Fruit fly (Drosophila melanogaster) whole organism, wandering third instar larva: ENCODE data around the gene Cog3.

ENCODE experiments used
- Dif ChIP-seq: fragments of 200-275, 200-300 bp; sonication (Bioruptor generic); optimal IDR thresholded peaks from 2 replicates; lab custom pipeline; 2018; ENCODE audit warnings: missing biosample characterization, missing genetic modification characterization; ENCODE audit not compliant: partially characterized antibody
- Hnf4 ChIP-seq: fragments of 200-800 bp; sonication (Bioruptor generic); optimal IDR thresholded peaks from 2 replicates; lab custom pipeline; 2016; ENCODE audit warnings: missing biosample characterization, mild to moderate bottlenecking, missing genetic modification characterization
- Mio ChIP-seq: sonication (Bioruptor generic); optimal IDR thresholded peaks from 2 replicates; lab custom pipeline; 2016; ENCODE audit warnings: missing biosample characterization, missing genetic modification characterization
- OdsH ChIP-seq: fragments of 200-800 bp; sonication (Bioruptor generic); optimal IDR thresholded peaks from 2 replicates; lab custom pipeline; 2016; ENCODE audit warnings: missing biosample characterization, mild to moderate bottlenecking, missing genetic modification characterization
- dl ChIP-seq, 2 experiments: fragments of 175-275, 200-275 bp in 1 of 2; fragments of 200-275 bp in 1 of 2; sonication (Bioruptor generic); optimal IDR thresholded peaks; lab custom pipeline; 2018; ENCODE audit warnings: mild to moderate bottlenecking in 2 of 2, missing biosample characterization in 2 of 2, missing genetic modification characterization in 2 of 2, moderate library complexity in 2 of 2; ENCODE audit not compliant: partially characterized antibody in 2 of 2, insufficient read depth in 1 of 2
- dmrt93B ChIP-seq: fragments of 200-800 bp; sonication (Bioruptor generic); optimal IDR thresholded peaks from 2 replicates; lab custom pipeline; 2018; ENCODE audit warnings: missing biosample characterization, mild to moderate bottlenecking, missing genetic modification characterization
- fru ChIP-seq: fragments of 200-800 bp; sonication (Bioruptor generic); optimal IDR thresholded peaks from 3 replicates; lab custom pipeline; 2016; ENCODE audit warnings: missing biosample characterization, mild to moderate bottlenecking, missing genetic modification characterization
- h ChIP-seq: fragments of 200-800 bp; sonication (Bioruptor generic); optimal IDR thresholded peaks from 3 replicates; lab custom pipeline; 2016; ENCODE audit warnings: missing biosample characterization, mild to moderate bottlenecking, missing genetic modification characterization
- lola ChIP-seq: fragments of >200 bp; optimal IDR thresholded peaks from 2 replicates; lab custom pipeline; 2017; ENCODE audit warnings: missing biosample characterization, missing genetic modification characterization
- pan ChIP-seq: fragments of >200 bp; optimal IDR thresholded peaks from 2 replicates; lab custom pipeline; 2017
- psq ChIP-seq: fragments of 200-800 bp; sonication (Bioruptor generic); optimal IDR thresholded peaks from 3 replicates; lab custom pipeline; 2017; ENCODE audit warnings: missing biosample characterization, mild to moderate bottlenecking, missing genetic modification characterization, moderate library complexity

DNA sequence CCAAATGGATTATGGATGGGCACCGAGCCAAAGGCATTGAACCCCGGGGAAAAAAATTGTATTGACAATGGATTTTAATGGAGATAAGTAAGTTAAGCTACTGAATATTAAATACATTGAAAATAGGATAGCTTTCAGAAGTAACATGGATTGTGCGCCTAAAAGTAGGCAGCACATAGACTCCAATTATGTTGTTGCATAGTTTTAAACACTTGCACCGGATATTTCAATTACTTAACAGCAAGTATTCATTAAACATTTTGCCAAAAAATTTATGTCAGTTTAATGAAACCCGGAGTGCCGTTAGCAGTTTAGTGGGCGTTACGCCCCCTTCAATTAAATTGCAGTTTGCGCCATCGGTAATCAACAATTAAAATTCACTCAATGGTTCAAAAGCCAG lies 18.8 kb downstream of the Cog3 start:
- TF ChIP-seq psq (GFP tag; lab: Kevin White, UChicago) (no peak), fru (GFP tag; lab: Kevin White, UChicago) (no peak), OdsH (GFP tag; lab: Kevin White, UChicago) (no peak), Mio (GFP tag; lab: Kevin White, UChicago) (no peak), pan (lab: Kevin White, UChicago) (no peak), dmrt93B (GFP tag; lab: Kevin White, UChicago) (no peak), h (no peak), dl (GFP tag; optimal IDR thresholded peaks at IDR 0.05; lab: Kevin White, UChicago; ENCODE audit: insufficient read depth in 1 of 2, partially characterized antibody in 2 of 2) (no peak), Hnf4 (no peak), Dif (no peak), lola (GFP tag; lab: Kevin White, UChicago) (no peak)
